Fruit fly (Drosophila melanogaster) whole organism, embryonic: ENCODE measurements around the gene spdo.
A peak's percentile ranks its signal among the peaks of the same experiment; 100 is the strongest.

ENCODE experiments used
- Awh ChIP-seq: fragments of 200-800 bp; sonication (Bioruptor generic); IDR thresholded peaks from 2 replicates; pipeline ENCODE4, ENCODE4 v1.3.6; 2022; ENCODE audit warnings: missing biosample characterization, missing genetic modification characterization
- B-H2 ChIP-seq: fragments of 200-800 bp; sonication (Bioruptor generic); optimal IDR thresholded peaks from 2 replicates; lab custom pipeline; 2018; ENCODE audit warnings: missing biosample characterization, mild to moderate bottlenecking, missing genetic modification characterization
- Bgb ChIP-seq: fragments of 200-800 bp; sonication (Bioruptor generic); IDR thresholded peaks from 2 replicates; pipeline ENCODE4 v1.3.6; 2022; ENCODE audit warnings: missing biosample characterization, missing genetic modification characterization; ENCODE audit not compliant: partially characterized antibody
- BtbVII ChIP-seq: fragments of 200-800 bp; sonication (Bioruptor generic); optimal IDR thresholded peaks from 3 replicates; lab custom pipeline; 2017; ENCODE audit warnings: missing biosample characterization, mild to moderate bottlenecking, missing genetic modification characterization
- CG10267 ChIP-seq: fragments of 200-800 bp; sonication (Bioruptor generic); optimal IDR thresholded peaks from 2 replicates; lab custom pipeline; 2018; ENCODE audit warnings: missing biosample characterization, mild to moderate bottlenecking, missing genetic modification characterization, moderate library complexity
- CG10274 ChIP-seq: fragments of 200-800 bp; sonication (Bioruptor generic); optimal IDR thresholded peaks from 3 replicates; lab custom pipeline; 2017; ENCODE audit warnings: missing biosample characterization, mild to moderate bottlenecking, missing genetic modification characterization
- CG11695 ChIP-seq: fragments of 200-800 bp; sonication (Bioruptor generic); IDR thresholded peaks from 3 replicates; pipeline ENCODE4 v1.3.6; 2022; ENCODE audit warnings: missing biosample characterization, missing genetic modification characterization
- CG12155 ChIP-seq: fragments of 200-800 bp; sonication (Bioruptor generic); optimal IDR thresholded peaks from 3 replicates; lab custom pipeline; 2016; ENCODE audit warnings: missing biosample characterization, missing genetic modification characterization
- CG12769 ChIP-seq: fragments of 200-800 bp; sonication (Bioruptor generic); optimal IDR thresholded peaks from 2 replicates; lab custom pipeline; 2019; ENCODE audit warnings: missing biosample characterization, mild to moderate bottlenecking, missing genetic modification characterization, moderate library complexity
- CG15269 ChIP-seq: fragments of 200-800 bp; sonication (Bioruptor generic); optimal IDR thresholded peaks from 2 replicates; lab custom pipeline; 2018; ENCODE audit warnings: missing biosample characterization, mild to moderate bottlenecking, missing genetic modification characterization, moderate library complexity
- CG15601 ChIP-seq: fragments of 200-800 bp; sonication (Bioruptor generic); optimal IDR thresholded peaks from 3 replicates; lab custom pipeline; 2019; ENCODE audit warnings: missing biosample characterization, mild to moderate bottlenecking, missing genetic modification characterization, moderate library complexity
- CG17359 ChIP-seq: fragments of 200-800 bp; sonication (Bioruptor generic); optimal IDR thresholded peaks from 3 replicates; lab custom pipeline; 2018; ENCODE audit warnings: missing biosample characterization, mild to moderate bottlenecking, missing genetic modification characterization, moderate library complexity
- CG2116 ChIP-seq: fragments of 200-800 bp; sonication (Bioruptor generic); optimal IDR thresholded peaks from 3 replicates; lab custom pipeline; 2018; ENCODE audit warnings: missing biosample characterization, mild to moderate bottlenecking, missing genetic modification characterization
- CG2199 ChIP-seq: fragments of 200-800 bp; sonication (Bioruptor generic); IDR thresholded peaks from 3 replicates; pipeline ENCODE4 v1.3.6; 2022; ENCODE audit warnings: missing biosample characterization, missing genetic modification characterization
- CG2712 ChIP-seq: fragments of 200-800 bp; optimal IDR thresholded peaks from 3 replicates; lab custom pipeline; 2019; ENCODE audit warnings: missing biosample characterization, mild to moderate bottlenecking, missing genetic modification characterization, moderate library complexity
- CG30403 ChIP-seq: fragments of 200-800 bp; sonication (Bioruptor generic); optimal IDR thresholded peaks from 3 replicates; lab custom pipeline; 2016; ENCODE audit warnings: missing biosample characterization, missing genetic modification characterization
- CG4328 ChIP-seq: fragments of 200-800 bp; sonication (Bioruptor generic); optimal IDR thresholded peaks from 3 replicates; lab custom pipeline; 2017; ENCODE audit warnings: missing biosample characterization, missing genetic modification reagents, missing genetic modification characterization
- CG5953 ChIP-seq: fragments of 200-800 bp; sonication (Bioruptor generic); IDR thresholded peaks from 2 replicates; pipeline ENCODE4 v1.3.6; 2022; ENCODE audit warnings: missing biosample characterization, missing genetic modification characterization
- CG6791 ChIP-seq: fragments of 200-800 bp; sonication (Bioruptor generic); IDR thresholded peaks from 3 replicates; pipeline ENCODE4 v1.3.6; 2022; ENCODE audit warnings: missing biosample characterization, missing genetic modification characterization; ENCODE audit not compliant: partially characterized antibody
- CG7372 ChIP-seq: fragments of 200-800 bp; sonication (Bioruptor generic); IDR thresholded peaks from 2 replicates; pipeline ENCODE4 v1.3.6; 2022; ENCODE audit warnings: missing biosample characterization, missing genetic modification characterization
- CG7839 ChIP-seq: fragments of 200-800 bp; sonication (Bioruptor generic); optimal IDR thresholded peaks from 3 replicates; lab custom pipeline; 2018; ENCODE audit warnings: missing biosample characterization, mild to moderate bottlenecking, missing genetic modification characterization, moderate library complexity
- CG8290 ChIP-seq, 3 experiments: fragments of 200-800 bp; sonication (Bioruptor generic); optimal IDR thresholded peaks; 2 replicates each; lab custom pipeline; 2016 to 2019; ENCODE audit warnings: missing biosample characterization in 3 of 3, missing genetic modification characterization in 3 of 3, mild to moderate bottlenecking in 2 of 3, moderate library complexity in 1 of 3
- CTCF ChIP-seq: fragments of 200-800 bp; sonication (Bioruptor generic); optimal IDR thresholded peaks from 2 replicates; lab custom pipeline; 2017; ENCODE audit warnings: missing biosample characterization, mild to moderate bottlenecking, missing genetic modification characterization, moderate library complexity
- CoRest ChIP-seq: fragments of 200-800 bp; sonication (Bioruptor generic); optimal IDR thresholded peaks from 3 replicates; lab custom pipeline; 2018; ENCODE audit warnings: missing biosample characterization, mild to moderate bottlenecking, missing genetic modification characterization, moderate library complexity
- Elba2 ChIP-seq: fragments of 200-800 bp; sonication (Bioruptor generic); optimal IDR thresholded peaks from 3 replicates; lab custom pipeline; 2016; ENCODE audit warnings: missing biosample characterization, missing genetic modification characterization
- Fer1 ChIP-seq: fragments of 200-800 bp; sonication (Bioruptor generic); optimal IDR thresholded peaks from 2 replicates; lab custom pipeline; 2017; ENCODE audit warnings: missing biosample characterization, mild to moderate bottlenecking, missing genetic modification characterization
- HHEX ChIP-seq: fragments of 200-800 bp; sonication (Bioruptor generic); optimal IDR thresholded peaks from 3 replicates; lab custom pipeline; 2017; ENCODE audit warnings: missing biosample characterization, mild to moderate bottlenecking, missing genetic modification characterization, missing genetic modification reagents
- Hand ChIP-seq: fragments of 200-800 bp; sonication (Bioruptor generic); optimal IDR thresholded peaks from 2 replicates; lab custom pipeline; 2017; ENCODE audit warnings: mild to moderate bottlenecking, missing biosample characterization, missing genetic modification reagents, missing genetic modification characterization
- Hmx ChIP-seq: fragments of 200-800 bp; sonication (Bioruptor generic); optimal IDR thresholded peaks from 2 replicates; lab custom pipeline; 2016; ENCODE audit warnings: missing biosample characterization, missing genetic modification characterization
- Kr ChIP-seq: fragments of 200-800 bp; sonication (Bioruptor generic); optimal IDR thresholded peaks from 2 replicates; lab custom pipeline; 2017; ENCODE audit warnings: missing biosample characterization, mild to moderate bottlenecking, missing genetic modification characterization
- Nf-YC ChIP-seq: fragments of 200-800 bp; optimal IDR thresholded peaks from 3 replicates; lab custom pipeline; 2019; ENCODE audit warnings: missing biosample characterization, mild to moderate bottlenecking, missing genetic modification characterization, moderate library complexity
- NfI ChIP-seq: fragments of 200-800 bp; sonication (Bioruptor generic); optimal IDR thresholded peaks from 3 replicates; lab custom pipeline; 2018; ENCODE audit warnings: missing biosample characterization, mild to moderate bottlenecking, missing genetic modification characterization, moderate library complexity
- Scr ChIP-seq: fragments of 200-800 bp; sonication (Bioruptor generic); IDR thresholded peaks from 2 replicates; pipeline ENCODE4 v1.3.6; 2022; ENCODE audit warnings: missing biosample characterization, missing genetic modification characterization; ENCODE audit not compliant: partially characterized antibody
- abd-A ChIP-seq: fragments of 200-800 bp; sonication (Bioruptor generic); optimal IDR thresholded peaks from 3 replicates; lab custom pipeline; 2019; ENCODE audit warnings: missing biosample characterization, mild to moderate bottlenecking, missing genetic modification characterization, moderate library complexity
- gcm ChIP-seq: fragments of 200-800 bp; sonication (Bioruptor generic); optimal IDR thresholded peaks from 2 replicates; lab custom pipeline; 2019; ENCODE audit warnings: missing biosample characterization, mild to moderate bottlenecking, missing genetic modification characterization, moderate library complexity
- gcm2 ChIP-seq: fragments of 200-800 bp; sonication (Bioruptor generic); optimal IDR thresholded peaks from 2 replicates; lab custom pipeline; 2016; ENCODE audit warnings: missing biosample characterization, missing genetic modification characterization
- gem ChIP-seq: fragments of 200-800 bp; sonication (Bioruptor generic); optimal IDR thresholded peaks from 2 replicates; lab custom pipeline; 2019; ENCODE audit warnings: missing biosample characterization, mild to moderate bottlenecking, missing genetic modification characterization, moderate library complexity
- hbn ChIP-seq: fragments of 200-800 bp; sonication (Bioruptor generic); IDR thresholded peaks from 2 replicates; pipeline ENCODE4 v1.3.6; 2022; ENCODE audit warnings: missing biosample characterization, missing genetic modification characterization; ENCODE audit not compliant: partially characterized antibody
- lola ChIP-seq, 3 experiments: fragments of >200 bp in 2 of 3; fragments of 200-800 bp in 1 of 3; sonication (Bioruptor generic) in 1 of 3; optimal IDR thresholded peaks; 2 replicates each; lab custom pipeline; 2017 to 2019; ENCODE audit warnings: missing biosample characterization in 3 of 3, missing genetic modification characterization in 3 of 3, mild to moderate bottlenecking in 1 of 3, moderate library complexity in 1 of 3
- nau ChIP-seq: fragments of 200-800 bp; sonication (Bioruptor generic); optimal IDR thresholded peaks from 3 replicates; lab custom pipeline; 2017; ENCODE audit warnings: missing biosample characterization, mild to moderate bottlenecking, missing genetic modification characterization, missing genetic modification reagents
- nerfin-2 ChIP-seq: fragments of 200-800 bp; sonication (Bioruptor generic); IDR thresholded peaks from 2 replicates; pipeline ENCODE4 v1.3.6; 2022; ENCODE audit warnings: missing biosample characterization, missing genetic modification characterization; ENCODE audit not compliant: partially characterized antibody
- odd ChIP-seq: fragments of 200-800 bp; sonication (Bioruptor generic); optimal IDR thresholded peaks from 2 replicates; lab custom pipeline; 2017; ENCODE audit warnings: missing biosample characterization, mild to moderate bottlenecking, missing genetic modification characterization
- repo ChIP-seq: fragments of 200-800 bp; sonication (Bioruptor generic); optimal IDR thresholded peaks from 2 replicates; lab custom pipeline; 2016; ENCODE audit warnings: missing biosample characterization, missing genetic modification characterization
- seq ChIP-seq: fragments of 200-800 bp; sonication (Bioruptor generic); IDR thresholded peaks from 2 replicates; pipeline ENCODE4 v1.3.6; 2022; ENCODE audit warnings: missing biosample characterization, missing genetic modification characterization
- slp2 ChIP-seq: fragments of 200-800 bp; sonication (Bioruptor generic); optimal IDR thresholded peaks from 2 replicates; lab custom pipeline; 2016; ENCODE audit warnings: missing biosample characterization, missing genetic modification characterization
- sna ChIP-seq: fragments of 200-800 bp; sonication (Bioruptor generic); IDR thresholded peaks from 2 replicates; pipeline ENCODE4 v1.3.6; 2022; ENCODE audit warnings: missing biosample characterization, missing genetic modification characterization; ENCODE audit not compliant: partially characterized antibody
- tgo ChIP-seq: fragments of 200-800 bp; sonication (Bioruptor generic); IDR thresholded peaks from 3 replicates; pipeline ENCODE4 v1.3.6; 2022; ENCODE audit warnings: missing biosample characterization, missing genetic modification characterization
- wdn ChIP-seq: fragments of 200-800 bp; sonication (Bioruptor generic); IDR thresholded peaks from 2 replicates; pipeline ENCODE4 v1.3.6; 2022; ENCODE audit warnings: missing biosample characterization, missing genetic modification characterization

spdo gene

DNA sequence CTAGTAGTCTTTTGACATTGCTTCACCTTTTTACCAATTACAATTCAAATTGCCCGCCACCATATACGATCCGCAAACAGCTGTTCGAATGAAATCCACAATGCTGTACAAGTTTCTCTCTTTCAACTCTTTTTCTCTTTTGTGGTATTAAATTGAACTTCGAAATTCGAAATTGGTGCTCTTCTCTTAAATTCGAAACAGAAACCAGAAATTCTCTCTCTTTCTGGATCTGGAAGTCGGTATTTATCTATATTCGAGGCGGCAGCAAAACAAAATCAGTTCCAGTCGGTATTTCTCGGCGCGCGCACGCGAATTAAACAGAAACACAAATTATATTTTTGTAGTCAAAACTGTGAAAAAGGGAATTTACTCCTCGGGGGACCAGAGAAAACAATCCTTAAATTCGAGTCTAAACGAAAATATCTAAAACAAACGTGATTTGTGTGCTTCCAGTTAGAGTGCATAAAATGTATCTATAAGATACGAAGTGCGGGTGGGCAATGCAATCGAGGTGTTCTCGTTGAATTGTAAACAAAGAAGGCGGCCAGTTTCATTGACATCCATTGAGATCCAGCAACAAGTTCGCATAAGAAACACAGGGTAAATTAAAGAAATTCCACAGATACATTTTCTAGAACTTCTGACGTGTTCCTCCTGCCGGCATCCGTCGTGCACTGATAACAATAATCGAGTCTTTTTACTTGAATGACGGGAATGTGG is 10.5 kb upstream of the spdo start, which contains the start of gene PH4alphaEFB (continued):
- TF ChIP-seq BtbVII (GFP tag; lab: Kevin White, UChicago) (no peak), B-H2 (peak; percentile 7), CG15269 (tag; lab: Kevin White, UChicago) (no peak), CG6791 (GFP tag; lab: Robert Waterston, UW) (no peak), HHEX (GFP tag; lab: Kevin White, UChicago) (no peak), hbn (GFP tag; lab: Robert Waterston, UW) (peak; percentile 27; the same call in 1 of the 2 replicates), CG2116 (no peak), odd (GFP tag; lab: Kevin White, UChicago) (peak; percentile 1), tgo (GFP tag; lab: Robert Waterston, UW) (no peak), CG2199 (GFP tag; lab: Robert Waterston, UW) (0 out of 3 replicates have a peak, but pooled peaks have one; percentile 28), CG12769 (tag; lab: Kevin White, UChicago) (peak; percentile 78), Awh (GFP tag; lab: Robert Waterston, UW) (no peak), CG15601 (no peak), CG7839 (tag; lab: Kevin White, UChicago) (peak; percentile 12), CG4328 (no peak), gem (tag; lab: Kevin White, UChicago) (no peak), Scr (GFP tag; lab: Robert Waterston, UW) (no peak), abd-A (tag; lab: Kevin White, UChicago) (no peak), CG7372 (GFP tag; lab: Robert Waterston, UW) (no peak), Kr (GFP tag; lab: Kevin White, UChicago) (no peak), nau (GFP tag; lab: Kevin White, UChicago) (peak; percentile 34), CG10274 (no peak), repo (no peak), wdn (GFP tag; lab: Robert Waterston, UW) (no peak), CG17359 (tag; lab: Kevin White, UChicago) (no peak), gcm2 (GFP tag; lab: Kevin White, UChicago) (no peak), CG2712 (tag; lab: Kevin White, UChicago) (peak; percentile 33), CG30403 (GFP tag; lab: Kevin White, UChicago) (no peak), Elba2 (GFP tag; lab: Kevin White, UChicago) (no peak), Fer1 (GFP tag; lab: Kevin White, UChicago) (peak; percentile 45), Hmx (no peak), CG8290 (GFP tag; optimal IDR thresholded peaks at IDR 0.05; lab: Kevin White, UChicago) (no peak), CG8290 (tag; optimal IDR thresholded peaks at IDR 0.05; lab: Kevin White, UChicago) (no peak), nerfin-2 (no peak), Bgb (GFP tag; lab: Robert Waterston, UW) (peak; percentile 47; the same call in 1 of the 2 replicates), slp2 (GFP tag; lab: Kevin White, UChicago) (no peak), gcm (GFP tag; lab: Kevin White, UChicago) (peak; percentile 64), CG10267 (no peak), CTCF (GFP tag; lab: Kevin White, UChicago) (peak; percentile 1), lola (GFP tag; optimal IDR thresholded peaks at IDR 0.05; lab: Kevin White, UChicago) (no peak), Nf-YC (tag; lab: Kevin White, UChicago) (peak; percentile 34), sna (0 out of 2 replicates have a peak, but pooled peaks have one; percentile 12), CG12155 (GFP tag; lab: Kevin White, UChicago) (no peak), CG5953 (GFP tag; lab: Robert Waterston, UW) (0 out of 2 replicates have a peak, but pooled peaks have one; percentile 15), CoRest (tag; lab: Kevin White, UChicago) (no peak), Hand (GFP tag; lab: Kevin White, UChicago) (no peak), CG11695 (GFP tag; lab: Robert Waterston, UW) (0 out of 3 replicates have a peak, but pooled peaks have one; percentile 21), seq (GFP tag; lab: Robert Waterston, UW) (no peak), NfI (GFP tag; lab: Kevin White, UChicago) (no peak)
